Worm (Caenorhabditis elegans) whole organism, L1 larva: Measurements from ENCODE around the gene C06H5.12.

Experiments used
- C04F5.9 ChIP-seq: sonication (generic microtip); optimal IDR thresholded peaks from 2 replicates; lab custom pipeline; 2016; ENCODE audit warnings: missing genetic modification characterization, missing compliant biosample characterization
- C16A3.4 ChIP-seq: fragments of 150-350 bp; optimal IDR thresholded peaks from 2 replicates; lab custom pipeline; 2014; ENCODE audit warnings: missing biosample characterization, missing genetic modification characterization
- F16B12.6 ChIP-seq: fragments of 150-350 bp; optimal IDR thresholded peaks from 2 replicates; lab custom pipeline; 2014; ENCODE audit warnings: missing biosample characterization, missing genetic modification characterization
- Y116A8C.19 ChIP-seq: sonication (generic microtip); optimal IDR thresholded peaks from 2 replicates; lab custom pipeline; 2016; ENCODE audit warnings: missing compliant biosample characterization, missing genetic modification characterization, borderline replicate concordance
- aha-1 ChIP-seq: fragments of 150-350 bp; optimal IDR thresholded peaks from 2 replicates; lab custom pipeline; 2014; ENCODE audit warnings: missing biosample characterization, missing genetic modification characterization
- ama-1 ChIP-seq: fragments of 150-350 bp; optimal IDR thresholded peaks from 2 replicates; lab custom pipeline; 2014
- blmp-1 ChIP-seq: fragments of 150-350 bp; optimal IDR thresholded peaks from 2 replicates; lab custom pipeline; 2014; ENCODE audit warnings: missing biosample characterization, missing genetic modification characterization
- ceh-63 ChIP-seq: fragments of 200-800 bp; sonication (Bioruptor generic); optimal IDR thresholded peaks from 2 replicates; lab custom pipeline; 2018; ENCODE audit warnings: mild to moderate bottlenecking, missing genetic modification characterization, missing compliant biosample characterization
- ceh-90 ChIP-seq: sonication (generic microtip); optimal IDR thresholded peaks from 2 replicates; lab custom pipeline; 2016; ENCODE audit warnings: missing genetic modification characterization, missing compliant biosample characterization
- ces-1 ChIP-seq: fragments of 150-350 bp; optimal IDR thresholded peaks from 2 replicates; lab custom pipeline; 2014; ENCODE audit warnings: missing biosample characterization, missing genetic modification reagents, missing genetic modification characterization
- dpl-1 ChIP-seq, 3 experiments: fragments of 150-350 bp in 2 of 3; sonication (generic microtip) in 1 of 3; optimal IDR thresholded peaks; 2 replicates each; lab custom pipeline; 2014 to 2017; ENCODE audit warnings: missing biosample characterization in 3 of 3, missing genetic modification characterization in 3 of 3, missing genetic modification reagents in 3 of 3
- efl-1 ChIP-seq, 4 experiments: fragments of 150-350 bp; optimal IDR thresholded peaks in 3 of 4; peaks in 1 of 4; 1 replicate in 1 of 4; 2 replicates in 3 of 4; lab custom pipeline; 2014; ENCODE audit warnings: missing biosample characterization in 2 of 4, missing genetic modification characterization in 2 of 4, missing genetic modification reagents in 2 of 4
- efl-3 ChIP-seq: fragments of 200-800 bp; sonication (Bioruptor generic); optimal IDR thresholded peaks from 2 replicates; lab custom pipeline; 2018; ENCODE audit warnings: mild to moderate bottlenecking, missing genetic modification characterization, missing compliant biosample characterization
- egl-27 ChIP-seq, 2 experiments: fragments of 150-350 bp in 1 of 2; sonication (generic microtip); optimal IDR thresholded peaks; 3 replicates each; lab custom pipeline; 2017 to 2018; ENCODE audit warnings: missing biosample characterization in 2 of 2, missing genetic modification characterization in 2 of 2, missing genetic modification reagents in 2 of 2
- elt-2 ChIP-seq: sonication (generic microtip); optimal IDR thresholded peaks from 2 replicates; lab custom pipeline; 2016; ENCODE audit warnings: missing genetic modification characterization, mild to moderate bottlenecking, inconsistent platforms, missing compliant biosample characterization, missing genetic modification reagents
- elt-3 ChIP-seq, 6 experiments: fragments of 150-350 bp in 1 of 6; sonication (generic microtip); optimal IDR thresholded peaks; 2 replicates each; lab custom pipeline; 2017 to 2018; ENCODE audit warnings: missing biosample characterization in 6 of 6, missing genetic modification characterization in 6 of 6, inconsistent platforms in 1 of 6
- ets-5 ChIP-seq: fragments of 200-800 bp; sonication (Bioruptor generic); IDR thresholded peaks from 2 replicates; pipeline ENCODE4 v1.3.6; 2022; ENCODE audit warnings: missing genetic modification characterization, missing compliant biosample characterization
- fkh-10 ChIP-seq: sonication (generic microtip); optimal IDR thresholded peaks from 2 replicates; lab custom pipeline; 2017; ENCODE audit warnings: missing biosample characterization, missing genetic modification reagents, missing genetic modification characterization
- fkh-8 ChIP-seq: sonication (generic microtip); optimal IDR thresholded peaks from 2 replicates; lab custom pipeline; 2016; ENCODE audit warnings: mild to moderate bottlenecking, missing genetic modification characterization, missing compliant biosample characterization
- grh-1 ChIP-seq: fragments of 200-800 bp; sonication (Bioruptor generic); IDR thresholded peaks from 2 replicates; pipeline ENCODE4 v1.3.6; 2022; ENCODE audit warnings: missing genetic modification reagents, missing genetic modification characterization, missing compliant biosample characterization
- hpl-2 ChIP-seq: fragments of 150-350 bp; optimal IDR thresholded peaks from 2 replicates; lab custom pipeline; 2014; ENCODE audit warnings: missing biosample characterization, missing genetic modification reagents, missing genetic modification characterization
- irx-1 ChIP-seq: sonication (generic microtip); optimal IDR thresholded peaks from 2 replicates; lab custom pipeline; 2016; ENCODE audit warnings: missing genetic modification characterization, missing compliant biosample characterization
- jun-1 ChIP-seq: fragments of 150-350 bp; optimal IDR thresholded peaks from 2 replicates; lab custom pipeline; 2014; ENCODE audit warnings: missing biosample characterization, missing genetic modification reagents, missing genetic modification characterization
- lin-14 ChIP-seq: fragments of 200-800 bp; sonication (Bioruptor generic); optimal IDR thresholded peaks from 2 replicates; lab custom pipeline; 2018; ENCODE audit warnings: mild to moderate bottlenecking, missing genetic modification characterization, moderate library complexity, missing compliant biosample characterization
- lin-35 ChIP-seq, 2 experiments: fragments of 150-350 bp; optimal IDR thresholded peaks; 2 replicates each; lab custom pipeline; 2014; ENCODE audit warnings: missing biosample characterization in 2 of 2, missing genetic modification characterization in 2 of 2, missing genetic modification reagents in 2 of 2
- lin-39 ChIP-seq: fragments of 150-350 bp; optimal IDR thresholded peaks from 2 replicates; lab custom pipeline; 2014; ENCODE audit warnings: missing biosample characterization, missing genetic modification reagents, missing genetic modification characterization
- lsy-2 ChIP-seq, 2 experiments: fragments of 150-350 bp; optimal IDR thresholded peaks; 2 replicates each; lab custom pipeline; 2014; ENCODE audit warnings: missing biosample characterization in 2 of 2, missing genetic modification characterization in 2 of 2
- mab-9 ChIP-seq: fragments of 200-800 bp; sonication (Bioruptor generic); IDR thresholded peaks from 2 replicates; pipeline ENCODE4 v1.3.6; 2022; ENCODE audit warnings: missing genetic modification reagents, missing genetic modification characterization, missing compliant biosample characterization
- mef-2 ChIP-seq: fragments of 150-350 bp; optimal IDR thresholded peaks from 2 replicates; lab custom pipeline; 2014; ENCODE audit warnings: missing biosample characterization, missing genetic modification characterization
- mep-1 ChIP-seq: fragments of 150-350 bp; optimal IDR thresholded peaks from 2 replicates; lab custom pipeline; 2014; ENCODE audit warnings: missing biosample characterization, missing genetic modification characterization
- nhr-12 ChIP-seq: sonication (generic microtip); optimal IDR thresholded peaks from 2 replicates; lab custom pipeline; 2017; ENCODE audit warnings: missing biosample characterization, missing genetic modification characterization
- nhr-19 ChIP-seq: fragments of 200-800 bp; sonication (Bioruptor generic); conservative IDR thresholded peaks from 2 replicates; pipeline ENCODE4 v1.3.6; 2022; ENCODE audit warnings: missing genetic modification characterization, missing compliant biosample characterization
- nhr-20 ChIP-seq: sonication (generic microtip); optimal IDR thresholded peaks from 2 replicates; lab custom pipeline; 2016; ENCODE audit warnings: mild to moderate bottlenecking, missing genetic modification characterization, missing compliant biosample characterization
- nhr-237 ChIP-seq: fragments of 150-350 bp; optimal IDR thresholded peaks from 2 replicates; lab custom pipeline; 2014; ENCODE audit warnings: missing biosample characterization, missing genetic modification characterization
- nhr-28 ChIP-seq: fragments of 150-350 bp; optimal IDR thresholded peaks from 2 replicates; lab custom pipeline; 2014; ENCODE audit warnings: missing biosample characterization, missing genetic modification characterization
- nhr-71 ChIP-seq: sonication (generic microtip); optimal IDR thresholded peaks from 2 replicates; lab custom pipeline; 2016; ENCODE audit warnings: mild to moderate bottlenecking, missing genetic modification characterization, moderate library complexity, missing compliant biosample characterization
- nhr-77 ChIP-seq: fragments of 150-350 bp; optimal IDR thresholded peaks from 2 replicates; lab custom pipeline; 2014; ENCODE audit warnings: missing biosample characterization, missing genetic modification characterization
- nhr-84 ChIP-seq: sonication (generic microtip); optimal IDR thresholded peaks from 2 replicates; lab custom pipeline; 2017; ENCODE audit warnings: missing biosample characterization, missing genetic modification characterization
- nhr-85 ChIP-seq: sonication (generic microtip); peaks from one replicate; lab custom pipeline; 2016; ENCODE audit warnings: missing genetic modification characterization, inconsistent platforms, missing compliant biosample characterization
- nhr-90 ChIP-seq: sonication (generic microtip); optimal IDR thresholded peaks from 2 replicates; lab custom pipeline; 2016; ENCODE audit warnings: mild to moderate bottlenecking, missing genetic modification characterization, missing compliant biosample characterization; ENCODE audit not compliant: poor library complexity
- pqm-1 ChIP-seq: sonication (generic microtip); optimal IDR thresholded peaks from 3 replicates; lab custom pipeline; 2017; ENCODE audit warnings: missing biosample characterization, missing genetic modification characterization
- rnt-1 ChIP-seq: sonication (generic microtip); optimal IDR thresholded peaks from 2 replicates; lab custom pipeline; 2016; ENCODE audit warnings: mild to moderate bottlenecking, missing genetic modification characterization, moderate library complexity, missing compliant biosample characterization
- skn-1 ChIP-seq: fragments of 150-350 bp; optimal IDR thresholded peaks from 2 replicates; lab custom pipeline; 2014; ENCODE audit warnings: missing biosample characterization, missing genetic modification characterization
- snpc-4 ChIP-seq: fragments of 150-350 bp; optimal IDR thresholded peaks from 2 replicates; lab custom pipeline; 2014; ENCODE audit warnings: missing biosample characterization, missing genetic modification characterization
- snu-23 ChIP-seq: sonication (generic microtip); optimal IDR thresholded peaks from 2 replicates; lab custom pipeline; 2016; ENCODE audit warnings: missing genetic modification characterization, missing compliant biosample characterization
- sox-4 ChIP-seq: sonication (generic microtip); optimal IDR thresholded peaks from 2 replicates; lab custom pipeline; 2016; ENCODE audit warnings: missing genetic modification characterization, missing compliant biosample characterization
- sptf-1 ChIP-seq: fragments of 150-350 bp; optimal IDR thresholded peaks from 2 replicates; lab custom pipeline; 2014; ENCODE audit warnings: missing biosample characterization, missing genetic modification characterization
- tbx-2 ChIP-seq: sonication (generic microtip); optimal IDR thresholded peaks from 2 replicates; lab custom pipeline; 2016; ENCODE audit warnings: missing genetic modification characterization, missing compliant biosample characterization
- tlp-1 ChIP-seq: fragments of 150-350 bp; optimal IDR thresholded peaks from 2 replicates; lab custom pipeline; 2014; ENCODE audit warnings: missing biosample characterization, missing genetic modification characterization
- unc-130 ChIP-seq: fragments of 150-350 bp; optimal IDR thresholded peaks from 2 replicates; lab custom pipeline; 2017; ENCODE audit warnings: missing biosample characterization, missing genetic modification characterization, inconsistent platforms
- unc-30 ChIP-seq: sonication (generic microtip); optimal IDR thresholded peaks from 2 replicates; lab custom pipeline; 2017; ENCODE audit warnings: missing biosample characterization, missing genetic modification characterization
- unc-98 ChIP-seq: fragments of 200-800 bp; sonication (Bioruptor generic); IDR thresholded peaks from 2 replicates; pipeline ENCODE4 v1.3.6; 2022; ENCODE audit warnings: missing genetic modification characterization, missing compliant biosample characterization
- xbp-1 ChIP-seq: sonication (generic microtip); optimal IDR thresholded peaks from 2 replicates; lab custom pipeline; 2016; ENCODE audit warnings: missing genetic modification characterization, missing compliant biosample characterization
- zag-1 ChIP-seq: fragments of 150-350 bp; optimal IDR thresholded peaks from 2 replicates; lab custom pipeline; 2014; ENCODE audit warnings: missing biosample characterization, missing genetic modification characterization
- zip-4 ChIP-seq: fragments of 200-800 bp; sonication (Bioruptor generic); optimal IDR thresholded peaks from 2 replicates; lab custom pipeline; 2018; ENCODE audit warnings: mild to moderate bottlenecking, missing genetic modification characterization, moderate library complexity, missing compliant biosample characterization

C06H5.12 gene

ce11 chrV:17905765-17906164 is 11.2 kb downstream of the C06H5.12 start:
- TF ChIP-seq nhr-20 (tag; lab: Kevin White, UChicago), result peak; percentile 38
- no peak for TF ChIP-seq unc-130 (tag; lab: Kevin White, UChicago)
- TF ChIP-seq nhr-12, result no peak
- no peak for TF ChIP-seq elt-2 (tag; lab: Kevin White, UChicago)
- no peak for TF ChIP-seq pqm-1
- TF ChIP-seq dpl-1 (GFP tag; optimal IDR thresholded peaks at IDR 0.05; lab: Kevin White, UChicago), result peak in 1 of 3 experiments; percentile 2
- TF ChIP-seq nhr-237 (tag; lab: Kevin White, UChicago), result no peak
- TF ChIP-seq xbp-1 (tag; lab: Kevin White, UChicago), result no peak
- no peak for TF ChIP-seq tbx-2
- no peak for TF ChIP-seq nhr-28 (tag; lab: Kevin White, UChicago)
- TF ChIP-seq ets-5 (GFP tag; lab: Robert Waterston, UW), result no peak
- TF ChIP-seq sptf-1, result no peak
- TF ChIP-seq ces-1 (GFP tag; lab: Kevin White, UChicago), result no peak
- no peak for TF ChIP-seq skn-1
- no peak for TF ChIP-seq unc-98
- no peak for TF ChIP-seq rnt-1 (tag; lab: Kevin White, UChicago)
- no peak for TF ChIP-seq efl-3 (GFP tag; lab: Kevin White, UChicago)
- no peak for TF ChIP-seq F16B12.6
- peak in 1 of 2 experiments; percentile 49 for TF ChIP-seq lin-35 (GFP tag; optimal IDR thresholded peaks at IDR 0.05; lab: Kevin White, UChicago)
- TF ChIP-seq tlp-1 (tag; lab: Kevin White, UChicago), result no peak
- peak; percentile 43 for TF ChIP-seq snu-23 (GFP tag; lab: Kevin White, UChicago)
- peak; percentile 84 for TF ChIP-seq nhr-85 (tag; lab: Kevin White, UChicago)
- no peak for TF ChIP-seq grh-1 (GFP tag; lab: Robert Waterston, UW)
- peak; percentile 7; the same call in 1 of the 2 replicates for TF ChIP-seq nhr-19
- TF ChIP-seq elt-3 (tag; optimal IDR thresholded peaks at IDR 0.05; lab: Kevin White, UChicago), result peak in 1 of 6 experiments; percentile 52
- no peak for TF ChIP-seq zag-1 (tag; lab: Kevin White, UChicago)
- TF ChIP-seq zip-4 (GFP tag; lab: Kevin White, UChicago), result no peak
- TF ChIP-seq fkh-8 (tag; lab: Kevin White, UChicago), result no peak
- no peak for TF ChIP-seq hpl-2 (GFP tag; lab: Kevin White, UChicago)
- no peak for TF ChIP-seq snpc-4 (tag; lab: Kevin White, UChicago)
- no peak for TF ChIP-seq efl-1 (optimal IDR thresholded peaks at IDR 0.05; lab: Kevin White, UChicago)
- peak in 1 of 2 experiments; percentile 86 for TF ChIP-seq efl-1 (GFP tag; optimal IDR thresholded peaks at IDR 0.05 in 1 of 2; lab: Kevin White, UChicago)
- no peak for TF ChIP-seq nhr-77 (tag; lab: Kevin White, UChicago)
- no peak for TF ChIP-seq jun-1 (tag; lab: Kevin White, UChicago)
- TF ChIP-seq nhr-71, result peak; percentile 12
- TF ChIP-seq unc-30, result no peak
- TF ChIP-seq lin-14 (GFP tag; lab: Kevin White, UChicago), result peak; percentile 72
- no peak for TF ChIP-seq aha-1 (tag; lab: Kevin White, UChicago)
- TF ChIP-seq nhr-90 (tag; lab: Kevin White, UChicago), result no peak
- peak; percentile 97 for TF ChIP-seq blmp-1 (tag; lab: Kevin White, UChicago)
- no peak for TF ChIP-seq nhr-84 (tag; lab: Kevin White, UChicago)
- no peak for TF ChIP-seq sox-4 (tag; lab: Kevin White, UChicago)
- TF ChIP-seq egl-27 (tag; optimal IDR thresholded peaks at IDR 0.05; lab: Kevin White, UChicago), result no peak
- TF ChIP-seq ceh-90 (tag; lab: Kevin White, UChicago), result no peak
- TF ChIP-seq lin-39, result no peak
- TF ChIP-seq fkh-10, result no peak
- TF ChIP-seq ceh-63, result no peak
- TF ChIP-seq mef-2 (tag; lab: Kevin White, UChicago), result no peak
- TF ChIP-seq mab-9, result no peak
- TF ChIP-seq irx-1 (tag; lab: Kevin White, UChicago), result no peak
- TF ChIP-seq lsy-2 (tag; optimal IDR thresholded peaks at IDR 0.05; lab: Kevin White, UChicago), result peak in 1 of 2 experiments; percentile 18
- peak; percentile 19 for TF ChIP-seq mep-1 (tag; lab: Kevin White, UChicago)
- TF ChIP-seq Y116A8C.19, result no peak
- TF ChIP-seq ama-1 (lab: Kevin White, UChicago), result no peak
- TF ChIP-seq C04F5.9, result no peak
- peak; percentile 31 for TF ChIP-seq C16A3.4 (tag; lab: Kevin White, UChicago)
